Worm (Caenorhabditis elegans): ENCODE measurements around the gene srt-8.

ce11 chrV:3112198-3112597, 25.8 kb downstream of the srt-8 start:
- TF ChIP-seq ceh-13 (GFP tag; optimal IDR thresholded peaks at IDR 0.05), result no peak
- TF ChIP-seq hmg-4 (GFP tag; optimal IDR thresholded peaks at IDR 0.05), result no peak
- no peak for TF ChIP-seq B0310.2 (tag; optimal IDR thresholded peaks at IDR 0.05)
- no peak for TF ChIP-seq ceh-36 (tag; optimal IDR thresholded peaks at IDR 0.05)
- no peak for TF ChIP-seq scrt-1 (GFP tag; IDR thresholded peaks at IDR 0.05)
- no peak for TF ChIP-seq hnd-1 (tag; optimal IDR thresholded peaks at IDR 0.05)
- no peak for TF ChIP-seq ama-1 (optimal IDR thresholded peaks at IDR 0.05)
- TF ChIP-seq ets-7 (tag; optimal IDR thresholded peaks at IDR 0.05), result no peak
- TF ChIP-seq F13C5.2 (tag; optimal IDR thresholded peaks at IDR 0.05), result no peak
- no peak for TF ChIP-seq pes-1 (GFP tag; IDR thresholded peaks at IDR 0.05)

All from whole organism, early embryonic.